Worm (Caenorhabditis elegans) whole organism, L4/young adult: ENCODE results near the gene ZK1240.1.
"Not testable (repeated sequence)": the region's sequence is repeated elsewhere in the genome, so short reads cannot be mapped to it uniquely, and the experiment has no call there.

Source experiments
- W03F9.2 ChIP-seq: fragments of 150-350 bp; optimal IDR thresholded peaks from 2 replicates; lab custom pipeline; 2014; ENCODE audit warnings: missing biosample characterization, missing genetic modification characterization
- dao-5 ChIP-seq: sonication (generic microtip); optimal IDR thresholded peaks from 2 replicates; lab custom pipeline; 2016; ENCODE audit warnings: missing genotype, missing genetic modification characterization, moderate library complexity, missing compliant biosample characterization
- him-1 ChIP-seq: sonication (generic microtip); optimal IDR thresholded peaks from 2 replicates; lab custom pipeline; 2016; ENCODE audit warnings: missing genotype, missing genetic modification reagents, missing genetic modification characterization, missing compliant biosample characterization

The ZK1240.1 gene

DNA sequence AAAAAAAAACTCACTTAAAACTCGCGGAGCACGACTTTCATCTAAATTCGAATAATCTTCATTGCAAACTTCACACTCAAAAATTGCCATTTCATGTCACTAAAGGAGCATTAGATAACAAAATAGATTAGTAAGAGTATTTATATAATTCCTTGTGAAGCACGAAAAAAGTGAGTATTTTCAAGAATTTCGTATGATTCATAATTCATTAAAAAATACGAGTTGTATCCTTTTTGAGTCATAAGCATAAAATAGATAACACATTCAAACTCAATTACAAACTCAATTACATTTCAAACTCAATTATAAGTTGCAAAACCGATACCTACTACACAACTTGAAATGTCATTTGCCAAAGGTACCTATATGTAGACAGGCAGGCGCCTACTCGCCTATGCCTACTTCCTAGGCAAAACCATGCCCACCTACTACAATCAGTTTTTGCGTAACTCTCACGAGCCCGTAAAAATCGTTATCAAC, at the start of gene ZK1240.1, which contains the start of gene ZK1240.8:
ZK1240.1 (plus strand) TSS at position 430 of the 480 bp plus-strand sequence.
ZK1240.8 (minus strand) TSS at position 101 of the 480 bp plus-strand sequence.
- no peak for TF ChIP-seq W03F9.2
- no peak for TF ChIP-seq him-1 (tag; lab: Kevin White, UChicago)
- TF ChIP-seq dao-5 (tag; lab: Kevin White, UChicago): no peak

- TF ChIP-seq him-1 (tag; lab: Kevin White, UChicago) (no peak), dao-5 (tag; lab: Kevin White, UChicago) (no peak)
Observed at ce11 chrII:2279839-2280238, 49.4 kb upstream of the ZK1240.1 start, which contains the start of gene K09F6.11. Gene K09F6.11, plus strand, starts transcription at chrII:2280139.

DNA sequence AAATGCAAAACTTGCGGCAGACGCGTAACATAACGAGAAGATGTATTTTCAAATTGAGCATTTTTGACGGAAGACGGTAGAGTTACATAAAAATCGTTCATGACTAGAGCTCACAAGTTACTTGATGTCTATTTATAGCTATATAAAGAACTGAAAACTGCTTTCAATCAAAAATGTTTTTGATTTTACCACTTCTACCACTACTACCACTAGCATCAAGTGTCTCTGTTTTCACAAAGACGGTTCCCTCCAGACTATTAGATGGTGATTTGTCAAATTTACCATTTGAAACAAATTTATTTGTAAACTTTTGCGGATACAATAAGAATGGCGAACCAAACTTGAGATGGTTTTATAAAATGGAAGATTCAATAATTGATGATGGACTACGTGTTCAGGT, 46.6 kb upstream of the ZK1240.1 start, which contains the start of gene K09F6.9:
K09F6.9 (minus strand) TSS at position 101 of the 400 bp plus-strand sequence.
- TF ChIP-seq him-1 (tag; lab: Kevin White, UChicago); W03F9.2; dao-5 (tag; lab: Kevin White, UChicago): not testable (repeated sequence)

DNA sequence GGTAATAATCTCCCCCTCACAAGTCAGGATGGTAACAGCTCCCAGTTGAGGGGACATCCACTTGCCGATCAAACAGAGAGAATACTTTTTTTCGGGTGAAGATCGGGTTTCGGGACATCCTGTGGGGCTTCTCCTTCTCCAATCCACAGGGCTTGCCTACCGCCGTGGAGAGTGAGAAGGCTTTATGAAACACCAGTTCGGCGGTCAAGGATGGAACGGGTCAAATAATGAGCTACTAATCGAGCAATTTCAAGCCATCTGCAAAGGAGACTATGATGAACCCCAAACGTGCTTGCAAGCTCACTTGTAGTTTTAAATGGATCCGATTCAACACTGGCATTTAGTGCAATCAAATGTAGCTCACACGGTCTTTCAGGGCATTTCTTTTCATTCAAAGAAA, 44.5 kb upstream of the ZK1240.1 start:
- TF ChIP-seq dao-5 (tag; lab: Kevin White, UChicago) (no peak), W03F9.2 (no peak), him-1 (tag; lab: Kevin White, UChicago) (no peak)

- TF ChIP-seq him-1 (tag; lab: Kevin White, UChicago): no peak
- TF ChIP-seq dao-5 (tag; lab: Kevin White, UChicago): no peak
- no peak for TF ChIP-seq W03F9.2
Observed at ce11 chrII:2288798-2289197, 40.4 kb upstream of the ZK1240.1 start, which contains the start of the genes K09F6.10 and K09F6.13. Gene K09F6.10, minus strand, starts transcription at chrII:2288883. Gene K09F6.13, plus strand, starts transcription at chrII:2289114.

ce11 chrII:2289441-2289840, 39.8 kb upstream of the ZK1240.1 start:
- TF ChIP-seq dao-5 (tag; lab: Kevin White, UChicago) (no peak), W03F9.2 (no peak), him-1 (tag; lab: Kevin White, UChicago) (no peak)

ce11 chrII:2292027-2292426, 37.2 kb upstream of the ZK1240.1 start, which contains the start of gene K09F6.7:
Gene K09F6.7, minus strand, starts transcription at chrII:2292127.
- TF ChIP-seq W03F9.2 (no peak), him-1 (tag; lab: Kevin White, UChicago) (no peak), dao-5 (tag; lab: Kevin White, UChicago) (no peak)

DNA sequence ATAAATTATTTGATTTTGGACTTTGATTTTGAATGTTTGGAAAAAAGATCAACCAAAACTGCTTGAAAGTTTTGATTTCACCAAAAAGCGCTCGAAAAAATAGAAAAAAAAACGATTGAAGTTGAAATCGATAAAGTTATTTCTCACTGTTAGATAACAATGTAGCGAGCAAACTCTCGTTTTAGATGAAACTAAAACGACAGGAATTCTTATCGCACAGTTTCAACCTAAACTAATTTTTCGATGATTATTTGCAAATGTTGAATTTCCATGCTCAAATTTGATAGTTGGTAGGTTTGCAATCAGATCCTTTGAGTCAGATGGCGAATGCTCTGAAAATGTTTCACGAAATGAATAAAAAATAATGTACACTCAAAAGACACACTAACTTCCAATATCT, 36.6 kb upstream of the ZK1240.1 start:
- TF ChIP-seq dao-5 (tag; lab: Kevin White, UChicago) (no peak), W03F9.2 (no peak), him-1 (tag; lab: Kevin White, UChicago) (no peak)

DNA sequence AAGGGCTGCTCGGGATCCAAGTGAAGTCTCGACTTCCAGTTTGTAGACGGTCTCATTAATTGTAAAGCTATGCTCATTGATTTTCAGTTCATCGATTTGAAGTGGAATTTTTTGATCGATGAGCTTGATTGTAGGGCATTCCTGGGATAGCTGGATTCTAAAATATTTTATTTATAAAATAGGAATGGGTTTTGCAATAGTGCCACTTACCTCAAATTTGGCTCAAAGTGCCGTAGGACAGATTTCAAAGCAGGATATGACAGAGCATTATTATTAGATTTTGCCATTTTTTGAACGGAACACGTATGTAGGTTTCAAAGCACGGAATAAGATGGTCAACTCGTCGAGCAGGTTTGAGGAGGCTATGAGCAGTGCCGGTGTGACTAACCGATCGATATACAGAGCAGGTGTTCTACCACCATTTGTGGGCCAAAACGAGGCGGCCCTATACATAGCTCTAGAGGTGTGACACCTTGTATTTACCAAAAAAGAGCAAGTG, 33.3 kb upstream of the ZK1240.1 start, which contains the start of gene fbxc-25:
fbxc-25 (minus strand) TSS at position 449 of the 499 bp plus-strand sequence.
- TF ChIP-seq W03F9.2: no peak

- no peak for TF ChIP-seq W03F9.2
- TF ChIP-seq him-1 (tag; lab: Kevin White, UChicago): no peak
Observed at ce11 chrII:2298742-2299141, 30.4 kb upstream of the ZK1240.1 start, which contains the start of gene B0281.4. Gene B0281.4, minus strand, starts transcription at chrII:2298842.

ce11 chrII:2300861-2301260, 28.3 kb upstream of the ZK1240.1 start, which contains the start of gene B0281.5:
Gene B0281.5, minus strand, starts transcription at chrII:2300961.
- TF ChIP-seq W03F9.2 (no peak), dao-5 (tag; lab: Kevin White, UChicago) (no peak)

ce11 chrII:2302330-2302729, 26.9 kb upstream of the ZK1240.1 start, which contains the start of gene B0281.6:
Gene B0281.6, minus strand, starts transcription at chrII:2302430.
- TF ChIP-seq W03F9.2: no peak

DNA sequence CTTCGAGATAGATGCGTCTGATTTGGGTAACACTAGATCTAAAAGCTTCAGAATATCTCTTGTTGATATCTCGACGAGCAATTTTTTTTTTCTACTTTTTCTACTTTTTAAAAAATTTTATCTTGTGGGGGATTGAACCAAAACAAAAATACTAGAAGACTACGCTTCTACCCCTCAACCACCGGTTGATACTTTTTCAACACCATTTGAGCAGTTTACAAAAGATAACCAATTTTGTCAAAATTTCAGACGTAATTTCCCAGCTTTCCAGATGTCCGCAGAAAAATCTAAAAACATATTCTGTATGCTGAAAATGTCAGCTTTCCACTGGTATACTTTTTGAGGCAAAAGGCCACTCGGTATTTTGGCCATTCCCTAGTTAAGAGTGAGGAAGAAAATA, 24.6 kb upstream of the ZK1240.1 start:
- TF ChIP-seq W03F9.2 (no peak), dao-5 (tag; lab: Kevin White, UChicago) (no peak), him-1 (tag; lab: Kevin White, UChicago) (no peak)

DNA sequence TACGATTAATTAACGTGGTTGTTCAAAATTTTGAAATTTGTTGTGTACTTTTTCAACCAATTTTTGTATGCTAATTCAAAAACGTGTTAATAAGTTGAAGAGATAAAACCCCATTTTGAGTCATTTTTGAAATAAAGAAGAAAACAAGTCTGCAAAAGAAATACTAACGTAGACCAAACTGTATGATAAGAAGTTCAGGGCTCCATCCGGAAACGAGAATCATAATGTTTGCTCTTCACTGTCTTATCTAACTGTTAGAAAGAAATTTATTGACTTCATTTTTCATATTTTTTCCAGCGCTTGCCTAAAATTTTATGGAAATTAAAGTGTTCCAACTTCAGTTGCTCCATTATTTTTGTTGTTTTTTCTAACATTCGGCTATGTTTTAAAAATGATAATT, 23.7 kb upstream of the ZK1240.1 start:
- TF ChIP-seq him-1 (tag; lab: Kevin White, UChicago): no peak
- no peak for TF ChIP-seq dao-5 (tag; lab: Kevin White, UChicago)
- no peak for TF ChIP-seq W03F9.2

DNA sequence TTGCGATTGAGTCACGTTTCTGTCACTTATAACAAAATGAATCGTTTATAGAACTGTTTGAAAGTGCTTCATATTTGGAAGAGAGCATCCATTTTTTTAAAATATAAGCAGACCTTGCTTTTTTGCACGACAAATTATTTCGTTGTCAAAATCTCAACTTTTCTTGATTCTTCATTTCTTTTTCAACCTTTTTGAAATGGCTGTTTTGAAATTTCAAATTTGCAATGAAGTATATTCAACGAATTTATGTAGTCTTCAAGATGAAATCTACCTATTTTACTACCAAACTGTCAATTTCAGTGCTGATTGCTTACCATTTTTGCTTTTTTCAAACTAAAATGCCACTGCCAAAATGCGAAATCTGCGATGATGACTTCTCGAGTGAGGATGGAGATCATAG, 22.5 kb upstream of the ZK1240.1 start, which contains the start of gene B0281.3:
B0281.3 (plus strand) TSS at position 301 of the 400 bp plus-strand sequence.
- TF ChIP-seq W03F9.2 (no peak), him-1 (tag; lab: Kevin White, UChicago) (no peak), dao-5 (tag; lab: Kevin White, UChicago) (no peak)
